Worm (Caenorhabditis elegans): ENCODE measurements around the gene lsm-7.
A peak's percentile ranks its signal among the peaks of the same experiment; 100 is the strongest.

Gene lsm-7

DNA sequence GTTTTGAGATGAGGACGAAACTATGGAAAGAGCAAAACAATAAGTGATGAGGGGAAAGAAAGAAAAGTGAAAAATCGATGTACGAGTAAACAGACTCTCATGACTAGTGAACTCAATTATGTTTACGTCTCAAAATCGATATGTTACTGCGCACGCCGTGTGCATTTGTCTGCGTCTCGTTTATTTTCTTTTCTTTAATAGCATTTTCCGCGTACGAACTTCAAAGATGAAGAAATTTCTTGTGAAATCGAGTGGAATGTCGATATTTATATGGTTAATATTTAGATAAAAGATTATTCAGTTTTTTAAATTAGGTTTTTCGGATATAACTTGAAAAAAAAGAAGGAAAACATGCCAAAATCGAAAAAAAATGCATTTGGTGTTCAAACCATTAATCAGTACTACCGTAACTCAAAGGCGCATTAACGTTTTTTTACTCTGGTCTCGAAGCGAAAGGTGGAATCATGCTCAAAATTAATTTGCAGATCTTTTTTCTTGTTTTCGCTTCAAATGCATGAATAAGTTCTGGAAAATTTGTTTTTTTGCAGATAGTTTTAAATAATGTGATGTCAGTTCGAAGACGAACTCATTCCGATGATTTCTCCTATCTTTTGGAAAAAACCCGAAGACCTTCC lies 3.7 kb downstream of the lsm-7 start, which contains the start of gene fic-1 (continued):
- TF ChIP-seq rnt-1 (tag; optimal IDR thresholded peaks at IDR 0.05), result peak; percentile 20
- TF ChIP-seq nhr-84 (tag; optimal IDR thresholded peaks at IDR 0.05), result no peak
- TF ChIP-seq ceh-82 (tag; optimal IDR thresholded peaks at IDR 0.05), result peak; percentile 60 to 75 (median 63)
- TF ChIP-seq blmp-1 (tag; optimal IDR thresholded peaks at IDR 0.05), result no peak
- TF ChIP-seq egl-27 (tag; optimal IDR thresholded peaks at IDR 0.05), result no peak
- TF ChIP-seq C34B4.2 (tag; optimal IDR thresholded peaks at IDR 0.05), result no peak
- peak; percentile 52 for TF ChIP-seq dsc-1 (tag; optimal IDR thresholded peaks at IDR 0.05)
- TF ChIP-seq lin-15B (tag; optimal IDR thresholded peaks at IDR 0.05), result no peak
- peak; percentile 42 to 57 for TF ChIP-seq efl-1 (optimal IDR thresholded peaks at IDR 0.05)
- peak; percentile 19 to 52 for TF ChIP-seq efl-1 (GFP tag; optimal IDR thresholded peaks at IDR 0.05 in 1 of 2)
- peak; percentile 65 for TF ChIP-seq swsn-7 (tag; optimal IDR thresholded peaks at IDR 0.05)
- TF ChIP-seq zip-4 (GFP tag; optimal IDR thresholded peaks at IDR 0.05), result peak; percentile 6
- TF ChIP-seq hlh-17 (GFP tag; optimal IDR thresholded peaks at IDR 0.05; ENCODE audit: borderline replicate concordance), result no peak
- peak; percentile 57 for TF ChIP-seq nhr-85 (tag)
- TF ChIP-seq irx-1 (tag; optimal IDR thresholded peaks at IDR 0.05), result peak; percentile 57
- no peak for TF ChIP-seq aha-1 (tag; optimal IDR thresholded peaks at IDR 0.05)
- peak; percentile 75 for TF ChIP-seq fkh-10 (GFP tag; optimal IDR thresholded peaks at IDR 0.05)
- TF ChIP-seq tlp-1 (tag; optimal IDR thresholded peaks at IDR 0.05), result no peak
- TF ChIP-seq ces-1 (GFP tag; optimal IDR thresholded peaks at IDR 0.05), result peak; percentile 96
- TF ChIP-seq nhr-19 (GFP tag; conservative IDR thresholded peaks at IDR 0.05), result peak; percentile 46
- TF ChIP-seq elt-2 (tag; optimal IDR thresholded peaks at IDR 0.05), result no peak
- TF ChIP-seq unc-98 (GFP tag; IDR thresholded peaks at IDR 0.05), result no peak
- peak; percentile 63 for TF ChIP-seq tbx-2 (tag; optimal IDR thresholded peaks at IDR 0.05)
- no peak for TF ChIP-seq lin-39 (tag; optimal IDR thresholded peaks at IDR 0.05)
- TF ChIP-seq egl-13 (tag; optimal IDR thresholded peaks at IDR 0.05), result peak; percentile 51
- no peak for TF ChIP-seq ceh-8 (GFP tag; optimal IDR thresholded peaks at IDR 0.05)
- no peak for TF ChIP-seq mef-2 (tag; optimal IDR thresholded peaks at IDR 0.05)
- peak; percentile 96 for TF ChIP-seq lin-14 (GFP tag; optimal IDR thresholded peaks at IDR 0.05)
- TF ChIP-seq nhr-90 (tag; optimal IDR thresholded peaks at IDR 0.05; ENCODE audit: poor library complexity), result peak; percentile 36
- TF ChIP-seq Y116A8C.19 (tag; optimal IDR thresholded peaks at IDR 0.05; ENCODE audit: borderline replicate concordance), result no peak
- no peak for TF ChIP-seq ceh-63 (GFP tag; optimal IDR thresholded peaks at IDR 0.05)
- peak in 1 of 2 experiments; percentile 73 for TF ChIP-seq mdl-1 (tag; optimal IDR thresholded peaks at IDR 0.05)
- peak; percentile 44 for TF ChIP-seq unc-86 (tag; optimal IDR thresholded peaks at IDR 0.05)
- no peak for TF ChIP-seq pqm-1 (tag; optimal IDR thresholded peaks at IDR 0.05)
- TF ChIP-seq mab-9 (GFP tag; IDR thresholded peaks at IDR 0.05), result no peak
- peak; percentile 5 for TF ChIP-seq pax-3 (tag; optimal IDR thresholded peaks at IDR 0.05)
- TF ChIP-seq C04F5.9 (tag; optimal IDR thresholded peaks at IDR 0.05), result no peak
- peak; percentile 54 for TF ChIP-seq nhr-237 (tag; optimal IDR thresholded peaks at IDR 0.05)
- TF ChIP-seq jun-1 (tag; optimal IDR thresholded peaks at IDR 0.05), result peak; percentile 16
- peak; percentile 14 for TF ChIP-seq lin-13 (GFP tag; optimal IDR thresholded peaks at IDR 0.05)
- TF ChIP-seq lir-3 (tag; optimal IDR thresholded peaks at IDR 0.05; ENCODE audit: poor library complexity), result peak; percentile 35
- peak; percentile 57 for TF ChIP-seq nhr-47 (tag; optimal IDR thresholded peaks at IDR 0.05)
- peak; percentile 61 for TF ChIP-seq ztf-4 (tag; optimal IDR thresholded peaks at IDR 0.05)

DNA sequence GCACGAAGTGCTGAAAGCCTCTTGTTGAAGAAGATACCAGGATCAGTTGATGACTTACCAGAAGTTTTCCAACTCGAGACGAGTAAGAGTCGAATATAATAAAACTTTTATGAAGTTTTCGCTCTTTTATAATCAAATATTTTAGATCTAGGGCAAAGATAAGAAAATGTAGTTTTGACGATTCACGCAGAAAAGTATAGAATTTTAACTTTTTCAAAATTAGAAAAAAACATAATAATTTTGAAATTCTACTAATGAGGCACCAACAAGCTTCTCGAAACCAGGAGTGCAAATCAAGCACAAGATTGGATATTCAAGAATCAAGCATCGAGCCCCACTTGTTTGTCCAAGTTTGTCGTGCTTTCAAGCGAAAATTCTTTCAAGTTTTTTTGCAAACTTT lies 15.5 kb downstream of the lsm-7 start, which contains the start of gene Y69E1A.1:
Gene Y69E1A.1, minus strand, starts transcription at position 101 of the 400 bp plus-strand sequence.
- TF ChIP-seq lin-15B (tag; optimal IDR thresholded peaks at IDR 0.05) (no peak), lin-39 (tag; optimal IDR thresholded peaks at IDR 0.05) (no peak), tbx-2 (tag; optimal IDR thresholded peaks at IDR 0.05) (no peak), blmp-1 (tag; optimal IDR thresholded peaks at IDR 0.05) (no peak), efl-3 (GFP tag; optimal IDR thresholded peaks at IDR 0.05) (no peak), unc-98 (GFP tag; IDR thresholded peaks at IDR 0.05) (no peak), mdl-1 (tag; optimal IDR thresholded peaks at IDR 0.05) (no peak)
